Worm (Caenorhabditis elegans) whole organism, young adult: ENCODE data around the gene F55B11.5.

Source experiments
- Y79H2A.3 ChIP-seq: fragments of 200-800 bp; sonication (Bioruptor generic); conservative IDR thresholded peaks from 2 replicates; pipeline ENCODE4 v1.3.6; 2022; ENCODE audit warnings: missing genetic modification reagents, missing genetic modification characterization, missing compliant biosample characterization
- ama-1 ChIP-seq, 3 experiments: fragments of 150-350 bp in 1 of 3; sonication (generic microtip) in 2 of 3; optimal IDR thresholded peaks; 2 replicates each; lab custom pipeline; 2014 to 2018; ENCODE audit warnings: missing biosample characterization in 2 of 3, missing genetic modification characterization in 2 of 3, missing genetic modification reagents in 2 of 3
- ets-4 ChIP-seq: fragments of 200-800 bp; sonication (Bioruptor generic); optimal IDR thresholded peaks from 2 replicates; lab custom pipeline; 2018; ENCODE audit warnings: mild to moderate bottlenecking, missing genetic modification characterization, missing compliant biosample characterization
- hrde-1 ChIP-seq: sonication (generic microtip); optimal IDR thresholded peaks from 2 replicates; lab custom pipeline; 2016; ENCODE audit warnings: missing genetic modification characterization, mild to moderate bottlenecking, missing compliant biosample characterization, moderate library complexity, missing genotype, missing genetic modification reagents, borderline replicate concordance
- lin-54 ChIP-seq: fragments of 200-800 bp; sonication (Bioruptor generic); optimal IDR thresholded peaks from 2 replicates; lab custom pipeline; 2018; ENCODE audit warnings: mild to moderate bottlenecking, missing genetic modification characterization, missing compliant biosample characterization
- tbx-9 ChIP-seq: sonication (generic microtip); optimal IDR thresholded peaks from 2 replicates; lab custom pipeline; 2016; ENCODE audit warnings: borderline replicate concordance, missing genetic modification characterization, inconsistent platforms, missing compliant biosample characterization
- unc-62 ChIP-seq: fragments of 150-350 bp; optimal IDR thresholded peaks from 2 replicates; lab custom pipeline; 2014; ENCODE audit warnings: missing biosample characterization, missing genetic modification reagents, missing genetic modification characterization
- xnd-1 ChIP-seq: sonication (generic microtip); optimal IDR thresholded peaks from 2 replicates; lab custom pipeline; 2016; ENCODE audit warnings: missing genotype, missing genetic modification reagents, missing genetic modification characterization, missing compliant biosample characterization
- ztf-26 ChIP-seq: sonication (generic microtip); optimal IDR thresholded peaks from 2 replicates; lab custom pipeline; 2017; ENCODE audit warnings: missing genetic modification characterization, missing compliant biosample characterization

ce11 chrIV:14384194-14384593 lies 43.3 kb upstream of the F55B11.5 start:
- TF ChIP-seq hrde-1 = no peak
- no peak for TF ChIP-seq xnd-1
- TF ChIP-seq Y79H2A.3 (GFP tag; lab: Robert Waterston, UW) = no peak
- TF ChIP-seq unc-62 = no peak
- no peak for TF ChIP-seq ama-1 (optimal IDR thresholded peaks at IDR 0.05; lab: Kevin White, UChicago)
- no peak for TF ChIP-seq ama-1 (GFP tag; optimal IDR thresholded peaks at IDR 0.05; lab: Kevin White, UChicago)
- TF ChIP-seq lin-54 = no peak
- TF ChIP-seq tbx-9 (tag; lab: Kevin White, UChicago) = no peak
- TF ChIP-seq ztf-26 (tag; lab: Kevin White, UChicago) = no peak
- TF ChIP-seq ets-4 (GFP tag; lab: Kevin White, UChicago) = no peak
